Worm (Caenorhabditis elegans): ENCODE results near the gene rrc-1.

The rrc-1 gene

ce11 chrX:9795579-9795978 lies 35.5 kb downstream of the rrc-1 start:
- TF ChIP-seq him-1 (tag; optimal IDR thresholded peaks at IDR 0.05) (no peak), dao-5 (tag; optimal IDR thresholded peaks at IDR 0.05) (no peak), W03F9.2 (tag; optimal IDR thresholded peaks at IDR 0.05) (no peak)

ce11 chrX:9794173-9794572 lies 36.9 kb downstream of the rrc-1 start, which contains the start of gene F36G3.2:
Gene F36G3.2 (minus strand): TSS chrX:9794273.
- TF ChIP-seq W03F9.2 (tag; optimal IDR thresholded peaks at IDR 0.05) (no peak), dao-5 (tag; optimal IDR thresholded peaks at IDR 0.05) (no peak), him-1 (tag; optimal IDR thresholded peaks at IDR 0.05) (no peak)

- TF ChIP-seq him-1 (tag; optimal IDR thresholded peaks at IDR 0.05) = no peak
- no peak for TF ChIP-seq W03F9.2 (tag; optimal IDR thresholded peaks at IDR 0.05)
Measured at ce11 chrX:9789110-9789509, 42.0 kb downstream of the rrc-1 start, which contains the start of gene F36G3.1. Gene F36G3.1 (minus strand): TSS chrX:9789210.

- TF ChIP-seq dao-5 (tag; optimal IDR thresholded peaks at IDR 0.05) (no peak), him-1 (tag; optimal IDR thresholded peaks at IDR 0.05) (no peak), W03F9.2 (tag; optimal IDR thresholded peaks at IDR 0.05) (no peak)
Measured at ce11 chrX:9785865-9786264, 45.2 kb downstream of the rrc-1 start.

ce11 chrX:9782389-9782939 lies 48.6 kb downstream of the rrc-1 start:
- TF ChIP-seq dao-5 (tag; optimal IDR thresholded peaks at IDR 0.05) = no peak
- TF ChIP-seq him-1 (tag; optimal IDR thresholded peaks at IDR 0.05) = no peak
- no peak for TF ChIP-seq W03F9.2 (tag; optimal IDR thresholded peaks at IDR 0.05)

- no peak for TF ChIP-seq W03F9.2 (tag; optimal IDR thresholded peaks at IDR 0.05)
- no peak for TF ChIP-seq him-1 (tag; optimal IDR thresholded peaks at IDR 0.05)
- no peak for TF ChIP-seq dao-5 (tag; optimal IDR thresholded peaks at IDR 0.05)
Measured at ce11 chrX:9777481-9777880, 53.6 kb downstream of the rrc-1 start, which contains the start of gene T09B9.5. Gene T09B9.5 (plus strand): TSS chrX:9777781.

ce11 chrX:9774323-9774722 lies 56.8 kb downstream of the rrc-1 start, which contains the start of gene T09B9.4:
Gene T09B9.4 (minus strand): TSS chrX:9774352.
- TF ChIP-seq him-1 (tag; optimal IDR thresholded peaks at IDR 0.05) (no peak), dao-5 (tag; optimal IDR thresholded peaks at IDR 0.05) (no peak), W03F9.2 (tag; optimal IDR thresholded peaks at IDR 0.05) (no peak)

Measured in whole organism, L4/young adult.